Worm (Caenorhabditis elegans) whole organism, late embryonic: Measurements from ENCODE around the gene R03H10.11.
"Not testable (repeated sequence)": the region's sequence is repeated elsewhere in the genome, so short reads cannot be mapped to it uniquely, and the experiment has no call there.

Experiments used
- F13H6.1 ChIP-seq: sonication (generic microtip); optimal IDR thresholded peaks from 2 replicates; lab custom pipeline; 2016; ENCODE audit warnings: missing genetic modification characterization, missing compliant biosample characterization
- K09A11.1 ChIP-seq: sonication (generic microtip); optimal IDR thresholded peaks from 2 replicates; lab custom pipeline; 2017; ENCODE audit warnings: antibody characterized with exemption, mild to moderate bottlenecking, missing genetic modification characterization, missing compliant biosample characterization; ENCODE audit not compliant: insufficient read depth
- ceh-14 ChIP-seq: sonication (generic microtip); optimal IDR thresholded peaks from 2 replicates; lab custom pipeline; 2016; ENCODE audit warnings: missing genotype, missing genetic modification characterization, missing compliant biosample characterization
- ceh-18 ChIP-seq: sonication (generic microtip); optimal IDR thresholded peaks from 2 replicates; lab custom pipeline; 2016; ENCODE audit warnings: missing genetic modification characterization, missing compliant biosample characterization
- ceh-2 ChIP-seq: sonication (generic microtip); optimal IDR thresholded peaks from 2 replicates; lab custom pipeline; 2016; ENCODE audit warnings: missing genotype, missing genetic modification characterization, missing compliant biosample characterization
- ceh-24 ChIP-seq: sonication (generic microtip); optimal IDR thresholded peaks from 2 replicates; lab custom pipeline; 2016; ENCODE audit warnings: mild to moderate bottlenecking, missing genetic modification characterization, missing compliant biosample characterization
- ceh-31 ChIP-seq: sonication (generic microtip); optimal IDR thresholded peaks from 2 replicates; lab custom pipeline; 2016; ENCODE audit warnings: missing genetic modification characterization, missing compliant biosample characterization
- ceh-34 ChIP-seq: sonication (generic microtip); optimal IDR thresholded peaks from 2 replicates; lab custom pipeline; 2016; ENCODE audit warnings: mild to moderate bottlenecking, missing genetic modification characterization, missing compliant biosample characterization
- ceh-45 ChIP-seq: fragments of 200-800 bp; sonication (Bioruptor generic); IDR thresholded peaks from 2 replicates; pipeline ENCODE4 v1.3.6; 2022; ENCODE audit warnings: missing genetic modification reagents, missing genetic modification characterization, missing compliant biosample characterization
- ceh-9 ChIP-seq: sonication (generic microtip); optimal IDR thresholded peaks from 2 replicates; lab custom pipeline; 2016; ENCODE audit warnings: mild to moderate bottlenecking, missing genetic modification characterization, inconsistent platforms, missing compliant biosample characterization
- che-1 ChIP-seq: sonication (generic microtip); optimal IDR thresholded peaks from 2 replicates; lab custom pipeline; 2016; ENCODE audit warnings: mild to moderate bottlenecking, missing genetic modification characterization, missing compliant biosample characterization
- dmd-4 ChIP-seq: sonication (generic microtip); optimal IDR thresholded peaks from 2 replicates; lab custom pipeline; 2016; ENCODE audit warnings: borderline replicate concordance, missing genetic modification characterization, missing compliant biosample characterization
- dve-1 ChIP-seq: sonication (generic microtip); optimal IDR thresholded peaks from 2 replicates; lab custom pipeline; 2017; ENCODE audit warnings: antibody characterized with exemption, mild to moderate bottlenecking, missing genetic modification characterization, missing compliant biosample characterization
- elt-2 ChIP-seq: sonication (generic microtip); optimal IDR thresholded peaks from 2 replicates; lab custom pipeline; 2016; ENCODE audit warnings: missing genetic modification reagents, missing genetic modification characterization, missing compliant biosample characterization
- elt-4 ChIP-seq: sonication (generic microtip); optimal IDR thresholded peaks from 2 replicates; lab custom pipeline; 2016; ENCODE audit warnings: missing genetic modification characterization, missing compliant biosample characterization
- fax-1 ChIP-seq: sonication (generic microtip); optimal IDR thresholded peaks from 2 replicates; lab custom pipeline; 2016; ENCODE audit warnings: missing genotype, missing genetic modification characterization, missing compliant biosample characterization
- fkh-10 ChIP-seq: fragments of 150-350 bp; optimal IDR thresholded peaks from 2 replicates; lab custom pipeline; 2014; ENCODE audit warnings: missing biosample characterization, missing genetic modification reagents, missing genetic modification characterization
- fkh-6 ChIP-seq: sonication (generic microtip); optimal IDR thresholded peaks from 2 replicates; lab custom pipeline; 2016; ENCODE audit warnings: missing genetic modification characterization, missing compliant biosample characterization
- hlh-8 ChIP-seq: sonication (generic microtip); optimal IDR thresholded peaks from 2 replicates; lab custom pipeline; 2016; ENCODE audit warnings: missing genotype, missing genetic modification characterization, missing compliant biosample characterization
- madf-2 ChIP-seq: sonication (generic microtip); optimal IDR thresholded peaks from 2 replicates; lab custom pipeline; 2017; ENCODE audit warnings: missing genetic modification characterization, missing compliant biosample characterization
- mec-3 ChIP-seq: sonication (generic microtip); optimal IDR thresholded peaks from 2 replicates; lab custom pipeline; 2016; ENCODE audit warnings: borderline replicate concordance, missing genetic modification characterization, missing compliant biosample characterization
- nfya-1 ChIP-seq: sonication (generic microtip); optimal IDR thresholded peaks from 2 replicates; lab custom pipeline; 2017; ENCODE audit warnings: missing genetic modification characterization, mild to moderate bottlenecking, missing compliant biosample characterization, antibody characterized with exemption, moderate library complexity
- nhr-11 ChIP-seq: fragments of 150-350 bp; optimal IDR thresholded peaks from 2 replicates; lab custom pipeline; 2014; ENCODE audit warnings: missing biosample characterization, missing genetic modification characterization
- nhr-232 ChIP-seq: sonication (generic microtip); optimal IDR thresholded peaks from 2 replicates; lab custom pipeline; 2016; ENCODE audit warnings: missing genetic modification characterization, missing compliant biosample characterization
- odd-2 ChIP-seq: sonication (generic microtip); optimal IDR thresholded peaks from 2 replicates; lab custom pipeline; 2017; ENCODE audit warnings: antibody characterized with exemption, mild to moderate bottlenecking, missing genetic modification characterization, missing compliant biosample characterization
- pax-1 ChIP-seq: fragments of 150-350 bp; optimal IDR thresholded peaks from 2 replicates; lab custom pipeline; 2014; ENCODE audit warnings: missing biosample characterization, missing genetic modification characterization
- pha-4 ChIP-seq: fragments of 150-350 bp; optimal IDR thresholded peaks from 2 replicates; lab custom pipeline; 2018; ENCODE audit warnings: missing biosample characterization, missing genetic modification reagents, missing genetic modification characterization
- pros-1 ChIP-seq: fragments of 150-350 bp; optimal IDR thresholded peaks from 2 replicates; lab custom pipeline; 2014; ENCODE audit warnings: missing biosample characterization, missing genetic modification reagents, missing genetic modification characterization
- ref-2 ChIP-seq: sonication (generic microtip); optimal IDR thresholded peaks from 2 replicates; lab custom pipeline; 2016; ENCODE audit warnings: missing genetic modification characterization, missing compliant biosample characterization
- sdc-2 ChIP-seq: sonication (generic microtip); optimal IDR thresholded peaks from 2 replicates; lab custom pipeline; 2016; ENCODE audit warnings: missing genotype, missing genetic modification characterization, missing compliant biosample characterization
- sox-2 ChIP-seq: fragments of 200-800 bp; sonication (Bioruptor generic); IDR thresholded peaks from 2 replicates; pipeline ENCODE4 v1.3.6; 2022; ENCODE audit warnings: missing genetic modification reagents, missing genetic modification characterization, missing compliant biosample characterization
- tbx-7 ChIP-seq: sonication (generic microtip); optimal IDR thresholded peaks from 2 replicates; lab custom pipeline; 2016; ENCODE audit warnings: missing genotype, missing genetic modification characterization, missing compliant biosample characterization
- unc-42 ChIP-seq: sonication (generic microtip); optimal IDR thresholded peaks from 2 replicates; lab custom pipeline; 2016; ENCODE audit warnings: missing genotype, missing genetic modification characterization, missing compliant biosample characterization
- unc-55 ChIP-seq: sonication (generic microtip); optimal IDR thresholded peaks from 2 replicates; lab custom pipeline; 2017; ENCODE audit warnings: missing biosample characterization, missing genetic modification reagents, missing genetic modification characterization
- unc-86 ChIP-seq: sonication (generic microtip); optimal IDR thresholded peaks from 2 replicates; lab custom pipeline; 2016; ENCODE audit warnings: missing genetic modification characterization, missing compliant biosample characterization
- zip-5 ChIP-seq: sonication (generic microtip); optimal IDR thresholded peaks from 2 replicates; lab custom pipeline; 2016; ENCODE audit warnings: missing genetic modification characterization, missing compliant biosample characterization

R03H10.11 gene

DNA sequence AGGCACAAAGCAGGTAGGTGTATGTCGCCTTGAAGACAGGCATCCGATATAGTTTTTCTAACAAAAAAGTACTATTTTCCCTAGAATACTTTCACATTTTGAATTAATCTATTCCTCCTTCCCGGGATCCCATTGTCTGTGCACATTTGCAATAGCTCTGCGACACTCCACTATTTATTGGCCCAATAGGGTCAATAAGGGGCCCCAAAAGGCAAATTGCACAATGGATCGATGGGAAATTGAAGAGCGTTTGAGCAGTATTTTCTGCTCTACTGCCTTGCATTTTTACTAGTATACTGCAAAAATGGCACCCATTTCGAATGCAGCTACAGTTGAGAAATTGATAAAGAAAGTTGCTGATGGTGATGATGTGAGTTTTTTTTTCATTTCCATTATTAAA is at the start of gene R03H10.11:
Gene R03H10.11 (plus strand): TSS at position 301 of the 400 bp plus-strand sequence.
- TF ChIP-seq ceh-14 (no peak), mec-3 (no peak), pros-1 (tag; lab: Kevin White, UChicago) (no peak), zip-5 (tag; lab: Kevin White, UChicago) (no peak), fkh-6 (tag; lab: Kevin White, UChicago) (no peak), hlh-8 (tag; lab: Kevin White, UChicago) (no peak), ceh-24 (no peak), elt-2 (tag; lab: Kevin White, UChicago) (no peak), fax-1 (tag; lab: Kevin White, UChicago) (no peak), sox-2 (GFP tag; lab: Robert Waterston, UW) (no peak), dve-1 (tag; lab: Kevin White, UChicago) (no peak), ceh-18 (tag; lab: Kevin White, UChicago) (no peak), ceh-31 (no peak), F13H6.1 (no peak)

DNA sequence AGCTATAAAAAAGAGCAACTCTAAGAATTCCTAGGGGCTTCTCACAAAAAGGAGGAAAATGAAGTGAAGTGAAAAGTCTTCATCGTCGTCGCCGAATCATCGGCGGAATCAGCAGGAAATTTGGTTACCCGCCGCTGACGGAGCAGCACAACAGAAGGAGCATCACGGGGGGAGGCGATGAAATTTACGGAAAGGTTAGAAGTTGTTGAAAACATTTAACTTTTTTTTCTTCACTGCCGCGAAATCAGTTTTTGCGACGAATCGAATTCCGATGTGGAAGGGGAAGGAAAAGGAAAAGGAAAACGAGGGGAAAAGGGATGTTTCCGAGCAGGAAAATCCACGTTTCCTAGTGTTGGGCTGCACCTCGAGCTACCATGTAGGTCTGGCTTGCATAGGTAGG is 49.1 kb upstream of the R03H10.11 start:
- TF ChIP-seq fkh-10 (GFP tag; lab: Kevin White, UChicago), result peak; percentile 69
- TF ChIP-seq unc-42 (tag; lab: Kevin White, UChicago), result peak; percentile 95
- TF ChIP-seq sdc-2, result no peak

DNA sequence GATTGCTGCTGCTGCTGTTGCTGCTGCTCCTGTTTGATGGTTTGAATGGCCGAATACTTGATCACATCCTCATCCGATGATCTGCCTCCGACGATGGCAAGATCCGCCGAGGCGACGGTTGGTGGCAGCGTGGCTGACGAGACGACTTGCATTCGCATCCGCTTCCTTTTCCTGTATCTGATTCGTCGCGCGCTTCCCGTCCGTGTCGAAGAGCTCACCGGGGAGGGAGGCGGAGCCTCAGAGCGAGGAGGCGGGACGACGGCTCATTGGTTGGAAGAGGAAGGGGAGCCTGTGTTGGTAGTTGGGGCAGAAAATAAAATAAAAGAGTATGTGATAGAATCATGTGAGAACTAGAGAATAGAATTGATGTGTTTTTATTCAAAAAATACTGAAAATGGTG is 47.8 kb upstream of the R03H10.11 start:
- no peak for TF ChIP-seq ceh-45 (GFP tag; lab: Robert Waterston, UW)
- peak; percentile 25 for TF ChIP-seq ceh-34 (tag; lab: Kevin White, UChicago)
- TF ChIP-seq pax-1, result no peak
- no peak for TF ChIP-seq ref-2 (tag; lab: Kevin White, UChicago)
- peak; percentile 47 for TF ChIP-seq ceh-31
- TF ChIP-seq nfya-1 (tag; lab: Kevin White, UChicago), result peak; percentile 50
- no peak for TF ChIP-seq tbx-7 (tag; lab: Kevin White, UChicago)
- peak; percentile 32 for TF ChIP-seq unc-42 (tag; lab: Kevin White, UChicago)
- TF ChIP-seq, all 69 proteins: peak for 4

DNA sequence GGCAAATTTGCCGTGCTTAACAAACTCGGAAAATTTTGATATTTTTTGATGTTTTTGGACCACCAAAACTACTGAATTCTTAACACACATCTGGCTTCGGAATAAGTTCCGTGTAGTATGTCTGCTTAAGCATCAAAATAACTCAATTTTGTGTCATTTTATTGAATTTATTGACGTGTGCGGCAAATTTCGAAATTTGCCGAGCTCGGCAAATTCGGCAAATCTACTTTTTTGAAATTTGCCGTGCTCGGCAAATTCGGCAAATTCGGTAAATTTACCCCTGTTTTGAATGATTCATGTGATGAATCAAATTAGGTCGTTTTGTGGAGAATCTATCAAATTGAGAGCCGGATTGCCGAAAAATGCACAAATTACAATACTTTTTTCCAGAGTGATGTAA is 47.2 kb upstream of the R03H10.11 start, which contains the start of gene ast-1:
Gene ast-1 (minus strand): TSS at position 101 of the 400 bp plus-strand sequence.
- TF ChIP-seq unc-86 (tag; lab: Kevin White, UChicago); che-1 (tag; lab: Kevin White, UChicago); ceh-2: not testable (repeated sequence)

DNA sequence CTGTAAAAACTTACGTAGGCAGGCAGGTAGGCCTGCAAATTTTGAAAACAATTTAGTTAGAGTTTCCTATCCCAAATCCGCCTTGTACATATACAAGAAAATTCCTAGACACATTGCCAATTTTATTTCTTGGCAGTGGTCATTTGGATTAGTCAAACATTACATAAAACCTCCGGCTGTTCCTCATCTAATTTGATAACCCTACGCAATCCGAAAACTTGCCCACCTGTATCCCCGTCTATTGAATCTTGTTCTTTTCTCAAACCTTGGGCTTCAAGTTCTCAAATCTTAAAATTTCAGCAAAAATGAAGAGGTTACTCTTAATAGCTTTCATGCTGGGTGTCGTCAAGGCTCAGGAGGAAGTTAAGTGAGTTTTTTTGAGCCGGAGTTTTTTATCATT is 36.4 kb upstream of the R03H10.11 start, which contains the start of gene F56D3.1:
Gene F56D3.1 (plus strand): TSS at position 301 of the 400 bp plus-strand sequence.
- no peak for TF ChIP-seq ceh-24
- no peak for TF ChIP-seq unc-42 (tag; lab: Kevin White, UChicago)
- TF ChIP-seq dmd-4 (tag; lab: Kevin White, UChicago), result no peak
- TF ChIP-seq che-1 (tag; lab: Kevin White, UChicago), result no peak
- no peak for TF ChIP-seq odd-2 (tag; lab: Kevin White, UChicago)
- TF ChIP-seq F13H6.1, result no peak
- TF ChIP-seq, all 69 proteins: peak for 0

DNA sequence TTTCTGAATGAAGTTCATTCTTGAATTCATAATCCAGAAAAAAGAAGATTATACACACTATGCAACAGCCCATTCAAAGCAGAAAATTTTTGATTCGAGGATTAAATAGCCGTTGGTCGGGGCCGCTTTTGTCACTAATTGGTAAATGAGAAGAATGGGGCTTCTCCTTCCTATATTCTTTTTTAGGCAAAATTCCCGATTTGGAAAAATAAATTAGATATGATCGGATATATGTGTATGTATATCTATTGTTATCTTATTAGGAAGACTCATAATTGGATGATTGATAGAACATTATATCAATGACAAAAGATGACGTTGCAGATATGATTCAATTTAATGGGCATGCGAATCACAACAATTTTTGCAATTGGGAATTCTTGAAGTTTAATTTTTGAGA is 32.3 kb upstream of the R03H10.11 start:
- TF ChIP-seq nhr-232 (tag; lab: Kevin White, UChicago), result no peak
- TF ChIP-seq ceh-9 (tag; lab: Kevin White, UChicago), result no peak
- no peak for TF ChIP-seq dmd-4 (tag; lab: Kevin White, UChicago)
- no peak for TF ChIP-seq ceh-31
- TF ChIP-seq ceh-45 (GFP tag; lab: Robert Waterston, UW), result no peak
- TF ChIP-seq nhr-11 (tag; lab: Kevin White, UChicago), result no peak
- no peak for TF ChIP-seq ceh-34 (tag; lab: Kevin White, UChicago)
- no peak for TF ChIP-seq madf-2 (tag; lab: Kevin White, UChicago)
- no peak for TF ChIP-seq K09A11.1 (tag; lab: Kevin White, UChicago)
- TF ChIP-seq ceh-24, result no peak
- no peak for TF ChIP-seq F13H6.1
- no peak for TF ChIP-seq ceh-14
- no peak for TF ChIP-seq dve-1 (tag; lab: Kevin White, UChicago)
- no peak for TF ChIP-seq unc-55 (GFP tag; lab: Kevin White, UChicago)
- TF ChIP-seq che-1 (tag; lab: Kevin White, UChicago), result no peak
- TF ChIP-seq pha-4 (tag; lab: Kevin White, UChicago), result no peak
- no peak for TF ChIP-seq elt-4 (tag; lab: Kevin White, UChicago)
